Fruit fly (Drosophila melanogaster) whole organism, embryonic: Measurements from ENCODE around the gene dome.
A peak's percentile ranks its signal among the peaks of the same experiment; 100 is the strongest.

Experiments used
- Bdp1 ChIP-seq: fragments of 200-800 bp; sonication (Bioruptor generic); optimal IDR thresholded peaks from 3 replicates; lab custom pipeline; 2016; ENCODE audit warnings: missing biosample characterization, missing genetic modification characterization
- CG10543 ChIP-seq: fragments of 200-800 bp; sonication (Bioruptor generic); optimal IDR thresholded peaks from 3 replicates; lab custom pipeline; 2017; ENCODE audit warnings: missing biosample characterization, mild to moderate bottlenecking, missing genetic modification characterization, moderate library complexity
- CG11456 ChIP-seq: fragments of 200-800 bp; sonication (Bioruptor generic); IDR thresholded peaks from 3 replicates; pipeline ENCODE4 v1.3.6; 2022; ENCODE audit warnings: missing biosample characterization, missing genetic modification characterization
- CG12769 ChIP-seq: fragments of 200-800 bp; sonication (Bioruptor generic); optimal IDR thresholded peaks from 2 replicates; lab custom pipeline; 2019; ENCODE audit warnings: missing biosample characterization, mild to moderate bottlenecking, missing genetic modification characterization, moderate library complexity
- CG13296 ChIP-seq: fragments of 200-800 bp; sonication (Bioruptor generic); optimal IDR thresholded peaks from 3 replicates; lab custom pipeline; 2018; ENCODE audit warnings: missing biosample characterization, mild to moderate bottlenecking, missing genetic modification characterization
- CG13775 ChIP-seq: fragments of 200-800 bp; sonication (Bioruptor generic); optimal IDR thresholded peaks from 3 replicates; lab custom pipeline; 2017; ENCODE audit warnings: missing biosample characterization, mild to moderate bottlenecking, missing genetic modification characterization
- CG13894 ChIP-seq: fragments of 200-800 bp; sonication (Bioruptor generic); optimal IDR thresholded peaks from 3 replicates; lab custom pipeline; 2018; ENCODE audit warnings: missing biosample characterization, mild to moderate bottlenecking, missing genetic modification characterization, moderate library complexity
- CG17912 ChIP-seq: fragments of 200-800 bp; sonication (Bioruptor generic); optimal IDR thresholded peaks from 2 replicates; lab custom pipeline; 2018; ENCODE audit warnings: missing biosample characterization, mild to moderate bottlenecking, missing genetic modification characterization
- CG18476 ChIP-seq: fragments of 200-800 bp; sonication (Bioruptor generic); optimal IDR thresholded peaks from 2 replicates; lab custom pipeline; 2016; ENCODE audit warnings: missing biosample characterization, mild to moderate bottlenecking, missing genetic modification characterization
- CG2712 ChIP-seq: fragments of 200-800 bp; optimal IDR thresholded peaks from 3 replicates; lab custom pipeline; 2019; ENCODE audit warnings: missing biosample characterization, mild to moderate bottlenecking, missing genetic modification characterization, moderate library complexity
- CG30403 ChIP-seq: fragments of 200-800 bp; sonication (Bioruptor generic); optimal IDR thresholded peaks from 3 replicates; lab custom pipeline; 2016; ENCODE audit warnings: missing biosample characterization, missing genetic modification characterization
- CG32772 ChIP-seq: fragments of 200-800 bp; sonication (Bioruptor generic); IDR thresholded peaks from 2 replicates; pipeline ENCODE4 v1.3.6; 2022; ENCODE audit warnings: missing biosample characterization, missing genetic modification characterization
- CG34224 ChIP-seq: fragments of 200-800 bp; sonication (Bioruptor generic); IDR thresholded peaks from 3 replicates; pipeline ENCODE4 v1.3.6; 2022; ENCODE audit warnings: missing biosample characterization, missing genetic modification characterization; ENCODE audit not compliant: partially characterized antibody
- CG3847 ChIP-seq: fragments of 200-800 bp; sonication (Bioruptor generic); IDR thresholded peaks from 2 replicates; pipeline ENCODE4 v1.3.6; 2022; ENCODE audit warnings: missing biosample characterization, missing genetic modification characterization
- CG42726 ChIP-seq: fragments of 200-800 bp; sonication (Bioruptor generic); IDR thresholded peaks from 2 replicates; pipeline ENCODE4 v1.3.6; 2022; ENCODE audit warnings: missing biosample characterization, missing genetic modification characterization; ENCODE audit not compliant: partially characterized antibody
- CG4360 ChIP-seq: fragments of 200-800 bp; sonication (Bioruptor generic); IDR thresholded peaks from 2 replicates; pipeline ENCODE4 v1.3.6; 2022; ENCODE audit warnings: missing biosample characterization, missing genetic modification characterization
- CG4424 ChIP-seq: fragments of 200-800 bp; sonication (Bioruptor generic); optimal IDR thresholded peaks from 3 replicates; lab custom pipeline; 2016; ENCODE audit warnings: missing biosample characterization, missing genetic modification characterization
- CG4820 ChIP-seq: fragments of 200-800 bp; sonication (Bioruptor generic); optimal IDR thresholded peaks from 3 replicates; lab custom pipeline; 2016; ENCODE audit warnings: missing biosample characterization, missing genetic modification characterization
- CG5953 ChIP-seq: fragments of 200-800 bp; sonication (Bioruptor generic); IDR thresholded peaks from 2 replicates; pipeline ENCODE4 v1.3.6; 2022; ENCODE audit warnings: missing biosample characterization, missing genetic modification characterization
- CG8478 ChIP-seq: fragments of >200 bp; optimal IDR thresholded peaks from 2 replicates; lab custom pipeline; 2018
- CG8765 ChIP-seq: fragments of 200-800 bp; sonication (Bioruptor generic); IDR thresholded peaks from 2 replicates; pipeline ENCODE4 v1.3.6; 2022; ENCODE audit warnings: missing biosample characterization, missing genetic modification characterization
- Camta ChIP-seq: fragments of 200-800 bp; sonication (Bioruptor generic); optimal IDR thresholded peaks from 2 replicates; lab custom pipeline; 2016; ENCODE audit warnings: missing biosample characterization, missing genetic modification characterization
- Chrac-16 ChIP-seq: fragments of 200-800 bp; sonication (Bioruptor generic); optimal IDR thresholded peaks from 3 replicates; lab custom pipeline; 2016; ENCODE audit warnings: missing biosample characterization, missing genetic modification characterization
- CkIIα-i1 ChIP-seq: fragments of 200-800 bp; sonication (Bioruptor generic); IDR thresholded peaks from 2 replicates; pipeline ENCODE4 v1.3.6; 2022; ENCODE audit warnings: missing biosample characterization, missing genetic modification characterization
- D19B ChIP-seq: fragments of 200-800 bp; sonication (Bioruptor generic); optimal IDR thresholded peaks from 2 replicates; lab custom pipeline; 2017; ENCODE audit warnings: missing biosample characterization, mild to moderate bottlenecking, missing genetic modification characterization
- Dip3 ChIP-seq: fragments of 200-800 bp; sonication (Bioruptor generic); optimal IDR thresholded peaks from 3 replicates; lab custom pipeline; 2016; ENCODE audit warnings: missing biosample characterization, missing genetic modification characterization
- Fer1 ChIP-seq: fragments of 200-800 bp; sonication (Bioruptor generic); optimal IDR thresholded peaks from 2 replicates; lab custom pipeline; 2017; ENCODE audit warnings: missing biosample characterization, mild to moderate bottlenecking, missing genetic modification characterization
- Gsc ChIP-seq: fragments of 200-800 bp; sonication (Bioruptor generic); IDR thresholded peaks from 2 replicates; pipeline ENCODE4 v1.3.6; 2022; ENCODE audit warnings: missing biosample characterization, missing genetic modification characterization
- Gug ChIP-seq: fragments of 200-800 bp; sonication (Bioruptor generic); IDR thresholded peaks from 4 replicates; pipeline ENCODE4 v1.3.6; 2022; ENCODE audit warnings: missing biosample characterization, missing genetic modification characterization
- H15 ChIP-seq: fragments of 200-800 bp; sonication (Bioruptor generic); IDR thresholded peaks from 3 replicates; pipeline ENCODE4 v1.3.6; 2022; ENCODE audit warnings: missing biosample characterization, missing genetic modification characterization
- H2.0 ChIP-seq: fragments of 200-800 bp; sonication (Bioruptor generic); IDR thresholded peaks from 2 replicates; pipeline ENCODE4 v1.3.6; 2022; ENCODE audit warnings: missing biosample characterization, missing genetic modification characterization
- Hmr ChIP-seq: fragments of 200-800 bp; sonication (Bioruptor generic); optimal IDR thresholded peaks from 3 replicates; lab custom pipeline; 2017; ENCODE audit warnings: mild to moderate bottlenecking, missing biosample characterization, missing genetic modification reagents, missing genetic modification characterization
- Hr51 ChIP-seq, 2 experiments: fragments of 200-800 bp; sonication (Bioruptor generic); optimal IDR thresholded peaks; 2 replicates in 1 of 2; 3 replicates in 1 of 2; lab custom pipeline; 2016 to 2018; ENCODE audit warnings: missing biosample characterization in 2 of 2, missing genetic modification characterization in 2 of 2, mild to moderate bottlenecking in 1 of 2, moderate library complexity in 1 of 2
- cad ChIP-seq: fragments of >200 bp; optimal IDR thresholded peaks from 2 replicates; lab custom pipeline; 2017; ENCODE audit warnings: missing biosample characterization, missing genetic modification characterization
- chif ChIP-seq, 2 experiments: fragments of 200-800 bp; sonication (Bioruptor generic); optimal IDR thresholded peaks; 3 replicates each; lab custom pipeline; 2016; ENCODE audit warnings: missing biosample characterization in 2 of 2, missing genetic modification characterization in 2 of 2
- cwo ChIP-seq: fragments of 200-800 bp; sonication (Bioruptor generic); optimal IDR thresholded peaks from 3 replicates; lab custom pipeline; 2017; ENCODE audit warnings: missing biosample characterization, missing genetic modification characterization, mild to moderate bottlenecking, moderate library complexity, missing genetic modification reagents
- gcm2 ChIP-seq: fragments of 200-800 bp; sonication (Bioruptor generic); optimal IDR thresholded peaks from 2 replicates; lab custom pipeline; 2016; ENCODE audit warnings: missing biosample characterization, missing genetic modification characterization
- h ChIP-seq: fragments of >200 bp; optimal IDR thresholded peaks from 2 replicates; lab custom pipeline; 2017
- knrl ChIP-seq: fragments of 200-800 bp; sonication (Bioruptor generic); IDR thresholded peaks from 3 replicates; pipeline ENCODE4 v1.3.6; 2022; ENCODE audit warnings: missing biosample characterization, missing genetic modification characterization; ENCODE audit not compliant: partially characterized antibody
- mam ChIP-seq: fragments of 200-800 bp; sonication (Bioruptor generic); optimal IDR thresholded peaks from 3 replicates; lab custom pipeline; 2016; ENCODE audit warnings: missing biosample characterization, missing genetic modification characterization
- org-1 ChIP-seq: fragments of 200-800 bp; sonication (Bioruptor generic); optimal IDR thresholded peaks from 2 replicates; lab custom pipeline; 2017; ENCODE audit warnings: missing biosample characterization, missing genetic modification characterization
- pan ChIP-seq, 4 experiments: fragments of >200 bp in 3 of 4; fragments of 200-800 bp in 1 of 4; sonication (Bioruptor generic) in 1 of 4; optimal IDR thresholded peaks in 3 of 4; IDR thresholded peaks in 1 of 4; 2 replicates each; pipeline versions ENCODE4 v1.3.6 to Lab custom; 2017 to 2022; ENCODE audit warnings: missing biosample characterization in 2 of 4, missing genetic modification characterization in 2 of 4, mixed read lengths in 1 of 4
- pfk ChIP-seq: fragments of 200-800 bp; sonication (Bioruptor generic); optimal IDR thresholded peaks from 2 replicates; lab custom pipeline; 2018; ENCODE audit warnings: missing biosample characterization, mild to moderate bottlenecking, missing genetic modification characterization, moderate library complexity
- pita ChIP-seq: fragments of 200-800 bp; sonication (Bioruptor generic); optimal IDR thresholded peaks from 2 replicates; lab custom pipeline; 2017; ENCODE audit warnings: missing biosample characterization, mild to moderate bottlenecking, missing genetic modification characterization
- pum ChIP-seq: fragments of 200-800 bp; sonication (Bioruptor generic); optimal IDR thresholded peaks from 2 replicates; lab custom pipeline; 2016; ENCODE audit warnings: missing biosample characterization, missing genetic modification characterization
- row ChIP-seq: fragments of 200-800 bp; sonication (Bioruptor generic); IDR thresholded peaks from 3 replicates; pipeline ENCODE4 v1.3.6; 2022; ENCODE audit warnings: missing biosample characterization, missing genetic modification characterization
- sima ChIP-seq: fragments of 200-800 bp; sonication (Bioruptor generic); optimal IDR thresholded peaks from 2 replicates; lab custom pipeline; 2016; ENCODE audit warnings: missing biosample characterization, missing genetic modification characterization
- sob ChIP-seq: fragments of 200-800 bp; sonication (Bioruptor generic); IDR thresholded peaks from 2 replicates; pipeline ENCODE4 v1.3.6; 2022; ENCODE audit warnings: missing biosample characterization, missing genetic modification characterization
- stc ChIP-seq: fragments of 200-800 bp; sonication (Bioruptor generic); IDR thresholded peaks from 2 replicates; pipeline ENCODE4 v1.3.6; 2022; ENCODE audit warnings: missing biosample characterization, missing genetic modification characterization
- tgo ChIP-seq: fragments of 200-800 bp; sonication (Bioruptor generic); IDR thresholded peaks from 3 replicates; pipeline ENCODE4 v1.3.6; 2022; ENCODE audit warnings: missing biosample characterization, missing genetic modification characterization
- tio ChIP-seq: fragments of 200-800 bp; sonication (Bioruptor generic); optimal IDR thresholded peaks from 2 replicates; lab custom pipeline; 2017; ENCODE audit warnings: missing biosample characterization, missing genetic modification characterization, inconsistent platforms

Gene dome

dm6 chrX:19666991-19667409, 16.3 kb downstream of the dome start, which contains the start of gene Zw (continued):
- no peak for TF ChIP-seq cwo (GFP tag; lab: Kevin White, UChicago)
- TF ChIP-seq Dip3 (GFP tag; lab: Kevin White, UChicago) = peak; percentile 56
- peak; percentile 19 for TF ChIP-seq pum
- peak; percentile 59 for TF ChIP-seq CG32772 (GFP tag; lab: Robert Waterston, UW)
- TF ChIP-seq pita (GFP tag; lab: Kevin White, UChicago) = no peak
- no peak for TF ChIP-seq CG13775 (GFP tag; lab: Kevin White, UChicago)
- TF ChIP-seq H15 (GFP tag; lab: Robert Waterston, UW) = peak; percentile 53; the same call in 1 of the 3 replicates
- no peak for TF ChIP-seq Camta (GFP tag; lab: Kevin White, UChicago)
- no peak for TF ChIP-seq CG8478 (lab: Kevin White, UChicago)
- peak; percentile 68 for TF ChIP-seq CG10543 (GFP tag; lab: Kevin White, UChicago)
- TF ChIP-seq CG18476 (GFP tag; lab: Kevin White, UChicago) = peak; percentile 14
- peak; percentile 30 for TF ChIP-seq D19B (GFP tag; lab: Kevin White, UChicago)
- TF ChIP-seq CG11456 = peak; percentile 81
- peak; percentile 93 for TF ChIP-seq Gug (GFP tag; lab: Robert Waterston, UW)
- no peak for TF ChIP-seq CG5953 (GFP tag; lab: Robert Waterston, UW)
- no peak for TF ChIP-seq org-1
- no peak for TF ChIP-seq CkIIα-i1
- TF ChIP-seq CG34224 = peak; percentile 26; the same call in 1 of the 3 replicates
- no peak for TF ChIP-seq Fer1 (GFP tag; lab: Kevin White, UChicago)
- TF ChIP-seq CG4360 (GFP tag; lab: Robert Waterston, UW) = peak; percentile 80
- peak; percentile 46; the same call in 2 of the 3 replicates for TF ChIP-seq knrl (GFP tag; lab: Robert Waterston, UW)
- peak; percentile 51; the same call in 1 of the 2 replicates for TF ChIP-seq H2.0 (GFP tag; lab: Robert Waterston, UW)
- peak; percentile 53 for TF ChIP-seq Chrac-16 (GFP tag; lab: Kevin White, UChicago)
- TF ChIP-seq sima = no peak
- TF ChIP-seq CG12769 (tag; lab: Kevin White, UChicago) = peak; percentile 60
- peak; percentile 2 to 3 for TF ChIP-seq Hr51 (GFP tag; optimal IDR thresholded peaks at IDR 0.05; lab: Kevin White, UChicago)
- peak; percentile 28 for TF ChIP-seq CG13296 (GFP tag; lab: Kevin White, UChicago)
- TF ChIP-seq CG42726 (GFP tag; lab: Robert Waterston, UW) = no peak
- no peak for TF ChIP-seq gcm2 (GFP tag; lab: Kevin White, UChicago)
- peak; percentile 52 for TF ChIP-seq CG2712
- peak; percentile 61 for TF ChIP-seq mam
- TF ChIP-seq sob (GFP tag; lab: Robert Waterston, UW) = peak; percentile 67
- TF ChIP-seq row (GFP tag; lab: Robert Waterston, UW) = peak; percentile 94
- TF ChIP-seq Bdp1 (GFP tag; lab: Kevin White, UChicago) = no peak
- TF ChIP-seq chif (GFP tag; optimal IDR thresholded peaks at IDR 0.05; lab: Kevin White, UChicago) = peak in 1 of 2 experiments; percentile 38
- TF ChIP-seq Hmr (GFP tag; lab: Kevin White, UChicago) = peak; percentile 27
- no peak for TF ChIP-seq h (lab: Kevin White, UChicago)
- no peak for TF ChIP-seq CG13894 (tag; lab: Kevin White, UChicago)
- peak; percentile 31 for TF ChIP-seq CG4820 (GFP tag; lab: Kevin White, UChicago)
- TF ChIP-seq stc = no peak
- TF ChIP-seq CG3847 (GFP tag; lab: Robert Waterston, UW) = peak; percentile 55
- peak; percentile 60 for TF ChIP-seq CG30403 (GFP tag; lab: Kevin White, UChicago)
- TF ChIP-seq CG17912 = no peak
- no peak for TF ChIP-seq pfk (GFP tag; lab: Kevin White, UChicago)
- no peak; the same call in 1 of the 2 replicates for TF ChIP-seq CG8765 (GFP tag; lab: Robert Waterston, UW)
- TF ChIP-seq tio = no peak
- TF ChIP-seq pan (optimal IDR thresholded peaks at IDR 0.05; lab: Kevin White, UChicago) = no peak
- TF ChIP-seq pan (GFP tag; optimal IDR thresholded peaks at IDR 0.05 in 1 of 2, IDR thresholded peaks at IDR 0.05 in 1 of 2) = peak in 1 of 2 experiments; percentile 54
- no peak for TF ChIP-seq cad (GFP tag; lab: Kevin White, UChicago)
- peak; percentile 52 for TF ChIP-seq CG4424 (GFP tag; lab: Kevin White, UChicago)
- 0 out of 2 replicates have a peak, but pooled peaks have one; percentile 16 for TF ChIP-seq Gsc (GFP tag; lab: Robert Waterston, UW)
- peak; percentile 67 for TF ChIP-seq tgo (GFP tag; lab: Robert Waterston, UW)
